Worm (Caenorhabditis elegans): Measurements from ENCODE around the gene W09D10.4.

DNA sequence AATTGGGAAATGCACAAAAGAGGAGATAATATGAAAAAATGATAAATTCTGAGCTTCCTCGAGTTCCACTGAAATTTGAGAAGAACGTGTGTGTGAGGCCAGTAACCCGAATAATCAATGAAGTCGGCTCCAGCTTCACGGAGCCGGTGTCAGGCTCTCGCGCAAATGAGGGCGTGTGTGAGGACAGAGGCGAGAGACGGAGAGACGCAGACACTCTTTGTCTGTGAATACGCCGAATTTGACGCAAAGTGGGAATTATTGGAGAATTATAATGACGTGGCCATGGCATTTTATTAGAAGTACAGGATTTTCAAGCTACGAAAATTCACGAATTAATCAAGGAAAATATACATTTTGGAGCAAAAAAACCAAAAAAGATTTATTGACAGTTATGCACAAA, 23.9 kb upstream of the W09D10.4 start:
- TF ChIP-seq aly-2 (tag; optimal IDR thresholded peaks at IDR 0.05) (no peak), F49E8.2 (tag; optimal IDR thresholded peaks at IDR 0.05; ENCODE audit: borderline replicate concordance) (no peak), lsy-2 (tag; optimal IDR thresholded peaks at IDR 0.05) (peak in 1 of 2 experiments; percentile 72), madf-9 (GFP tag; conservative IDR thresholded peaks at IDR 0.05) (no peak), ces-1 (GFP tag; optimal IDR thresholded peaks at IDR 0.05) (no peak), zfp-2 (tag; optimal IDR thresholded peaks at IDR 0.05) (no peak), snpc-4 (tag; optimal IDR thresholded peaks at IDR 0.05) (no peak), fkh-10 (GFP tag; optimal IDR thresholded peaks at IDR 0.05) (no peak), nhr-102 (tag; optimal IDR thresholded peaks at IDR 0.05) (peak; percentile 23)

Measured in whole organism, L4 larva.